Worm (Caenorhabditis elegans) whole organism, young adult: ENCODE data around the gene cpna-2.

Experiments used
- B0035.1 ChIP-seq: sonication (generic microtip); optimal IDR thresholded peaks from 2 replicates; lab custom pipeline; 2016; ENCODE audit warnings: missing genetic modification characterization, mild to moderate bottlenecking, missing compliant biosample characterization, missing genotype, missing genetic modification reagents
- B0261.1 ChIP-seq: sonication (generic microtip); optimal IDR thresholded peaks from 2 replicates; lab custom pipeline; 2016; ENCODE audit warnings: mild to moderate bottlenecking, missing genetic modification characterization, moderate library complexity, missing compliant biosample characterization
- F39B2.1 ChIP-seq: fragments of 200-800 bp; sonication (Bioruptor generic); IDR thresholded peaks from 2 replicates; pipeline ENCODE4 v1.3.6; 2022; ENCODE audit warnings: missing genetic modification reagents, missing genetic modification characterization, missing compliant biosample characterization
- K11D2.4 ChIP-seq: fragments of 200-800 bp; sonication (Bioruptor generic); IDR thresholded peaks from 2 replicates; pipeline ENCODE4 v1.3.6; 2022; ENCODE audit warnings: missing genetic modification reagents, missing genetic modification characterization, missing compliant biosample characterization
- Y53F4B.3 ChIP-seq: fragments of 200-800 bp; sonication (Bioruptor generic); IDR thresholded peaks from 2 replicates; pipeline ENCODE4 v1.3.6; 2022; ENCODE audit warnings: missing genetic modification reagents, missing genetic modification characterization, missing compliant biosample characterization
- Y56A3A.18 ChIP-seq: fragments of 200-800 bp; sonication (Bioruptor generic); IDR thresholded peaks from 2 replicates; pipeline ENCODE4 v1.3.6; 2022; ENCODE audit warnings: missing genetic modification reagents, missing genetic modification characterization, missing compliant biosample characterization
- Y95B8A.8 ChIP-seq: fragments of 200-800 bp; sonication (Bioruptor generic); IDR thresholded peaks from 2 replicates; pipeline ENCODE4 v1.3.6; 2022; ENCODE audit warnings: missing genetic modification reagents, missing genetic modification characterization, missing compliant biosample characterization
- ZK185.1 ChIP-seq: sonication (generic microtip); optimal IDR thresholded peaks from 2 replicates; lab custom pipeline; 2016; ENCODE audit warnings: mild to moderate bottlenecking, missing genetic modification characterization, missing compliant biosample characterization; ENCODE audit not compliant: poor library complexity, severe bottlenecking
- akir-1 ChIP-seq: fragments of 200-800 bp; sonication (Bioruptor generic); optimal IDR thresholded peaks from 2 replicates; lab custom pipeline; 2018; ENCODE audit warnings: mild to moderate bottlenecking, missing genetic modification characterization, moderate library complexity, missing compliant biosample characterization
- ccch-3 ChIP-seq: fragments of 200-800 bp; sonication (Bioruptor generic); optimal IDR thresholded peaks from 2 replicates; lab custom pipeline; 2018; ENCODE audit warnings: mild to moderate bottlenecking, missing genetic modification characterization, missing compliant biosample characterization
- cebp-1 ChIP-seq, 2 experiments: fragments of 200-800 bp in 1 of 2; sonication (Bioruptor generic) in 1 of 2; sonication (generic microtip) in 1 of 2; IDR thresholded peaks in 1 of 2; optimal IDR thresholded peaks in 1 of 2; 2 replicates each; pipeline versions ENCODE4 v1.3.6 to Lab custom; 2017 to 2022; ENCODE audit warnings: missing compliant biosample characterization in 2 of 2, missing genetic modification characterization in 2 of 2, mild to moderate bottlenecking in 1 of 2, missing genetic modification reagents in 1 of 2, moderate library complexity in 1 of 2
- ceh-27 ChIP-seq: fragments of 200-800 bp; sonication (Bioruptor generic); optimal IDR thresholded peaks from 2 replicates; lab custom pipeline; 2018; ENCODE audit warnings: mild to moderate bottlenecking, missing genetic modification characterization, moderate library complexity, missing compliant biosample characterization
- ceh-91 ChIP-seq: fragments of 200-800 bp; sonication (Bioruptor generic); IDR thresholded peaks from 2 replicates; pipeline ENCODE4 v1.3.6; 2022; ENCODE audit warnings: missing genetic modification reagents, missing genetic modification characterization, missing compliant biosample characterization
- die-1 ChIP-seq: sonication (generic microtip); optimal IDR thresholded peaks from 2 replicates; lab custom pipeline; 2016; ENCODE audit warnings: missing genotype, mild to moderate bottlenecking, missing genetic modification characterization, missing compliant biosample characterization
- dpff-1 ChIP-seq: sonication (generic microtip); optimal IDR thresholded peaks from 2 replicates; lab custom pipeline; 2017; ENCODE audit warnings: mild to moderate bottlenecking, missing genetic modification characterization, missing compliant biosample characterization
- egl-44 ChIP-seq: fragments of 200-800 bp; sonication (Bioruptor generic); IDR thresholded peaks from 2 replicates; pipeline ENCODE4 v1.3.6; 2022; ENCODE audit warnings: missing genetic modification reagents, missing genetic modification characterization, missing compliant biosample characterization
- egrh-3 ChIP-seq: fragments of 200-800 bp; sonication (Bioruptor generic); IDR thresholded peaks from 2 replicates; pipeline ENCODE4 v1.3.6; 2022; ENCODE audit warnings: missing genetic modification reagents, missing genetic modification characterization, missing compliant biosample characterization
- ets-4 ChIP-seq: fragments of 200-800 bp; sonication (Bioruptor generic); optimal IDR thresholded peaks from 2 replicates; lab custom pipeline; 2018; ENCODE audit warnings: mild to moderate bottlenecking, missing genetic modification characterization, missing compliant biosample characterization
- hlh-12 ChIP-seq: sonication (generic microtip); optimal IDR thresholded peaks from 2 replicates; lab custom pipeline; 2016; ENCODE audit warnings: missing genetic modification characterization, missing compliant biosample characterization
- hmg-1.2 ChIP-seq: fragments of 200-800 bp; sonication (Bioruptor generic); IDR thresholded peaks from 2 replicates; pipeline ENCODE4 v1.3.6; 2022; ENCODE audit warnings: missing genetic modification reagents, missing genetic modification characterization, missing compliant biosample characterization
- hmg-20 ChIP-seq: fragments of 200-800 bp; sonication (Bioruptor generic); IDR thresholded peaks from 2 replicates; pipeline ENCODE4 v1.3.6; 2022; ENCODE audit warnings: missing genetic modification reagents, missing genetic modification characterization, missing compliant biosample characterization
- lag-1 ChIP-seq: fragments of 200-800 bp; sonication (Bioruptor generic); IDR thresholded peaks from 2 replicates; pipeline ENCODE4 v1.3.6; 2022; ENCODE audit warnings: missing genetic modification reagents, missing genetic modification characterization, missing compliant biosample characterization
- lin-26 ChIP-seq: fragments of 200-800 bp; sonication (Bioruptor generic); IDR thresholded peaks from 2 replicates; pipeline ENCODE4 v1.3.6; 2022; ENCODE audit warnings: missing genetic modification reagents, missing genetic modification characterization, missing compliant biosample characterization
- madf-10 ChIP-seq: sonication (generic microtip); optimal IDR thresholded peaks from 2 replicates; lab custom pipeline; 2016; ENCODE audit warnings: mild to moderate bottlenecking, missing genetic modification characterization, missing compliant biosample characterization
- mcd-1 ChIP-seq: fragments of 200-800 bp; sonication (Bioruptor generic); IDR thresholded peaks from 2 replicates; pipeline ENCODE4 v1.3.6; 2022; ENCODE audit warnings: missing genetic modification reagents, missing genetic modification characterization, missing compliant biosample characterization
- mes-4 ChIP-seq: sonication (generic microtip); optimal IDR thresholded peaks from 2 replicates; lab custom pipeline; 2016; ENCODE audit warnings: missing genotype, missing genetic modification characterization, missing compliant biosample characterization
- nfya-2 ChIP-seq: fragments of 200-800 bp; sonication (Bioruptor generic); IDR thresholded peaks from 2 replicates; pipeline ENCODE4 v1.3.6; 2022; ENCODE audit warnings: missing genetic modification reagents, missing genetic modification characterization, missing compliant biosample characterization
- nhr-120 ChIP-seq: fragments of 200-800 bp; sonication (Bioruptor generic); IDR thresholded peaks from 2 replicates; pipeline ENCODE4 v1.3.6; 2022; ENCODE audit warnings: missing genetic modification characterization, missing compliant biosample characterization
- pbrm-1 ChIP-seq: fragments of 200-800 bp; sonication (Bioruptor generic); IDR thresholded peaks from 2 replicates; pipeline ENCODE4 v1.3.6; 2022; ENCODE audit warnings: missing genetic modification reagents, missing genetic modification characterization, missing compliant biosample characterization
- pha-4 ChIP-seq: fragments of 150-350 bp; sonication (generic microtip); optimal IDR thresholded peaks from 2 replicates; lab custom pipeline; 2014; ENCODE audit warnings: missing biosample characterization, missing genetic modification reagents, missing genetic modification characterization
- repo-1 ChIP-seq: sonication (generic microtip); optimal IDR thresholded peaks from 2 replicates; lab custom pipeline; 2017; ENCODE audit warnings: mild to moderate bottlenecking, missing genetic modification characterization, missing compliant biosample characterization
- snpc-1.1 ChIP-seq: sonication (generic microtip); optimal IDR thresholded peaks from 2 replicates; lab custom pipeline; 2017; ENCODE audit warnings: missing genetic modification characterization, mild to moderate bottlenecking, missing compliant biosample characterization, antibody characterized with exemption, moderate library complexity, missing genotype, missing genetic modification reagents; ENCODE audit not compliant: insufficient read depth
- snpc-4 ChIP-seq, 5 experiments: fragments of 150-350 bp in 1 of 5; sonication (generic microtip) in 4 of 5; optimal IDR thresholded peaks; 2 replicates each; lab custom pipeline; 2014 to 2018; ENCODE audit warnings: missing genetic modification characterization in 5 of 5, missing biosample characterization in 3 of 5, antibody characterized with exemption in 2 of 5, mild to moderate bottlenecking in 2 of 5, missing compliant biosample characterization in 2 of 5, missing genotype in 2 of 5, moderate library complexity in 2 of 5, missing genetic modification reagents in 1 of 5
- tbp1 ChIP-seq: fragments of 200-800 bp; sonication (Bioruptor generic); optimal IDR thresholded peaks from 2 replicates; lab custom pipeline; 2018; ENCODE audit warnings: mild to moderate bottlenecking, missing genetic modification characterization, missing compliant biosample characterization
- tbx-9 ChIP-seq: sonication (generic microtip); optimal IDR thresholded peaks from 2 replicates; lab custom pipeline; 2016; ENCODE audit warnings: borderline replicate concordance, missing genetic modification characterization, inconsistent platforms, missing compliant biosample characterization
- ztf-18 ChIP-seq: sonication (generic microtip); optimal IDR thresholded peaks from 2 replicates; lab custom pipeline; 2016; ENCODE audit warnings: missing genotype, mild to moderate bottlenecking, missing genetic modification characterization, missing compliant biosample characterization
- ztf-25 ChIP-seq: fragments of 200-800 bp; sonication (Bioruptor generic); IDR thresholded peaks from 2 replicates; pipeline ENCODE4 v1.3.6; 2022; ENCODE audit warnings: missing genetic modification reagents, missing genetic modification characterization, missing compliant biosample characterization
- ztf-3 ChIP-seq: fragments of 200-800 bp; sonication (Bioruptor generic); optimal IDR thresholded peaks from 2 replicates; lab custom pipeline; 2018; ENCODE audit warnings: mild to moderate bottlenecking, missing genetic modification characterization, missing compliant biosample characterization
- ztf-6 ChIP-seq: fragments of 200-800 bp; sonication (Bioruptor generic); IDR thresholded peaks from 2 replicates; pipeline ENCODE4 v1.3.6; 2022; ENCODE audit warnings: missing genetic modification reagents, missing genetic modification characterization, missing compliant biosample characterization

Gene cpna-2

DNA sequence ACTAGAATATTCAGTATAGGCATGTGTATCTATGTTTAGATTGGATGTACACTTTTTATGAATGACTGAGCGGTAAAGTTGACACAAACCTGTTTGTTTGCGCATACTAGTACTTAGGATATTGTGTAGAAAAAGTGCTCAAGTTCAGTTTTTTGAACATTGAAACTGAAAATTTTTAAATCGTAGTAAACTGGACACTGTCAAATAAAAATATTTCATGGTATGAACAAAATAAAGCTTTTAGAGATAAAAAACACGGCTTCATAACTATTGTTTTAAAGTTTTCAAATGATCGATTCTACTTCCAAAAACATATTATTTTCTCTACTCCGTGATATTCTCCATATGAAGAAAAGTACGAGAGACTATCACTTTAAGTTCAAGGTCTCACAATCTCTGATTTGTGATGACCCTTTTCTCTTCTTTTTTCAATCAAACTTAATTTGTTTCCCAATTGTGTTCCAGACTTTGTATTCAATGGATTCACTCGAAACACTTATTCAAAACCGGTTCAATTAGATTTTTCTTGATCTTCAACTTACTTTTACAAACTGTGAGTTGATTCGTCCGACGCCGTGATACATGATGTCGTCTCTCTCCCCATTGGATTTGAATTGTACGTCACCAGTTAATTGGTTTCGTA, 66.8 kb downstream of the cpna-2 start:
- TF ChIP-seq Y53F4B.3 (GFP tag; lab: Robert Waterston, UW) (no peak), ceh-27 (no peak), nfya-2 (no peak), B0035.1 (tag; lab: Kevin White, UChicago) (no peak), Y95B8A.8 (GFP tag; lab: Robert Waterston, UW) (no peak), akir-1 (GFP tag; lab: Kevin White, UChicago) (no peak), hlh-12 (tag; lab: Kevin White, UChicago) (no peak), snpc-1.1 (tag; lab: Kevin White, UChicago) (no peak), hmg-20 (no peak)

DNA sequence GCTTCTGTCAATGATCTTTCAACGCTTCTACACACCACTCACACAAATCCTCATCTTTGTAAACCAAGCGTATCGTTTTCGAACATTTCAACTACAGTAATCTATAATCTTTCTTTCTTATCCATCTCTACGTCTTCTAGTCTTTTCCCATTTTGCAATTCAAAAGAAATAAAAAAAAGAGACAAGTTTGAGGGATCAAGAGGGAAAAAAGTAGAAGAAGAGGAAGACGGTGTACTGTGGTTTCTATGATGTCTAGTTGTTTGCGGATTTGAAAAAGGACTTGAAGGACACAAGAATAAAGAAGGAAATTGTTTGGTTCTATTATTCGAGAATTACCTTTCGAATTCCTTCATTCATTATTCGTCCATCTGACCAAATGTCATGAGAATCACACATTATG, 67.8 kb downstream of the cpna-2 start:
- TF ChIP-seq Y56A3A.18 (GFP tag; lab: Robert Waterston, UW) (no peak), mes-4 (tag; lab: Kevin White, UChicago) (no peak), ccch-3 (no peak), K11D2.4 (no peak), ZK185.1 (no peak), pbrm-1 (no peak), B0261.1 (no peak), ztf-6 (GFP tag; lab: Robert Waterston, UW) (no peak), nhr-120 (no peak), pha-4 (tag; lab: Kevin White, UChicago) (no peak), die-1 (tag; lab: Kevin White, UChicago) (no peak), tbx-9 (tag; lab: Kevin White, UChicago) (no peak), egl-44 (GFP tag; lab: Robert Waterston, UW) (no peak), dpff-1 (tag; lab: Kevin White, UChicago) (no peak)
- TF ChIP-seq, all 124 proteins: peak for 0

DNA sequence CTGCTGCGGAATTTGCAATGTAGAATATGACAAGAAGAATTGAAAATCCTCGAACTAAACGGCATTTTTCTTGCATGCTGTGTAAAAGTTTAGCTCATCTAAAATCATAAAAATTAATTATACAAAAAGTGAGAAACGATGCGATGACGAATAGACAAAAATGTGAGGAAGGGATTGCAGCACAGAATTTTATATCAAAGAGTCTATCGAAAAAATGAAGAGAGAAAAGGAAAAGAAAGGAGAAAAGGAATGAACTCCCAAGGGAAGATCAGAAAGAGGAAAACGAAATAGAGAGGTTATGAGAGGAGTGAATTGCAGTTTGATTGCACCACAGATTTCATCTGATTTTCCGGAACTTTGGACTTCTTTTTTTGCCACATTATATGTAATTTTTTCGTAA, 69.5 kb downstream of the cpna-2 start, which contains the start of gene glr-4:
Gene glr-4 (minus strand): TSS at position 101 of the 400 bp plus-strand sequence.
- TF ChIP-seq ets-4 (GFP tag; lab: Kevin White, UChicago), result no peak
- no peak for TF ChIP-seq hmg-1.2
- TF ChIP-seq lag-1 (GFP tag; lab: Robert Waterston, UW), result no peak
- TF ChIP-seq, all 124 proteins: peak for 0

DNA sequence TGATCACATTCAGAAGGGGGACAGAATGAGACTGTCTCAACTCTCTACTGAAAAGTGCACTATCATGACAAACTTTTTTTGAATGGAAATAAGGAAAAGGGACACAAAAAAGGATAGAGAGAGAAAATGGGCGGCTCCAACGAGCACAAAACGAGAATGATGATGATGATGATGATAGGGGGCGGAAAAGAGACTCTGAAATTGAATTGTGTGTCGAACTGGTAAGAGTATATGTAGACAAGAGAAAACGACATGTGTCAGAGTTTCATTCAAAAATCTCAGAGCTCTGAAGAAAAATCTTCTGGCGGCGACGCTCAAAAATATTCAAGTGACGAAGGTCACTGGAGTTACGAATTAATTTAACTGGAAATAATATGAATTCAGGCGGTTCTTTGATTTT, 70.6 kb downstream of the cpna-2 start:
- TF ChIP-seq egrh-3 (GFP tag; lab: Robert Waterston, UW) (no peak), ztf-25 (GFP tag; lab: Robert Waterston, UW) (no peak), B0035.1 (tag; lab: Kevin White, UChicago) (no peak), ceh-91 (GFP tag; lab: Robert Waterston, UW) (no peak), lin-26 (GFP tag; lab: Robert Waterston, UW) (no peak), cebp-1 (GFP tag; IDR thresholded peaks at IDR 0.05; lab: Robert Waterston, UW) (no peak), cebp-1 (tag; optimal IDR thresholded peaks at IDR 0.05; lab: Kevin White, UChicago) (no peak), mes-4 (tag; lab: Kevin White, UChicago) (no peak), tbp1 (GFP tag; lab: Kevin White, UChicago) (no peak), ztf-6 (GFP tag; lab: Robert Waterston, UW) (no peak), F39B2.1 (GFP tag; lab: Robert Waterston, UW) (no peak), tbx-9 (tag; lab: Kevin White, UChicago) (no peak), madf-10 (tag; lab: Kevin White, UChicago) (no peak), ztf-3 (GFP tag; lab: Kevin White, UChicago) (no peak), snpc-4 (GFP tag; optimal IDR thresholded peaks at IDR 0.05; lab: Kevin White, UChicago) (no peak), snpc-4 (tag; optimal IDR thresholded peaks at IDR 0.05; lab: Kevin White, UChicago) (no peak), mcd-1 (no peak), repo-1 (tag; lab: Kevin White, UChicago) (no peak), ceh-27 (no peak), ztf-18 (no peak)
